Fruit fly (Drosophila melanogaster) whole organism, embryonic: ENCODE measurements around the gene kel.

ENCODE experiments used
- Abd-B ChIP-seq: fragments of 200-800 bp; sonication (Bioruptor generic); optimal IDR thresholded peaks from 2 replicates; lab custom pipeline; 2018; ENCODE audit warnings: missing biosample characterization, mild to moderate bottlenecking, missing genetic modification characterization, moderate library complexity
- Atf-2 ChIP-seq: fragments of 200-800 bp; sonication (Bioruptor generic); optimal IDR thresholded peaks from 2 replicates; lab custom pipeline; 2016; ENCODE audit warnings: missing biosample characterization, missing genetic modification characterization
- Awh ChIP-seq: fragments of 200-800 bp; sonication (Bioruptor generic); IDR thresholded peaks from 2 replicates; pipeline ENCODE4, ENCODE4 v1.3.6; 2022; ENCODE audit warnings: missing biosample characterization, missing genetic modification characterization
- CG11085 ChIP-seq: fragments of 200-800 bp; sonication (Bioruptor generic); IDR thresholded peaks from 2 replicates; pipeline ENCODE4 v1.3.6; 2022; ENCODE audit warnings: missing biosample characterization, missing genetic modification characterization
- CG12219 ChIP-seq: fragments of 200-800 bp; sonication (Bioruptor generic); optimal IDR thresholded peaks from 3 replicates; lab custom pipeline; 2018; ENCODE audit warnings: missing biosample characterization, mild to moderate bottlenecking, missing genetic modification characterization
- CG12769 ChIP-seq: fragments of 200-800 bp; sonication (Bioruptor generic); optimal IDR thresholded peaks from 2 replicates; lab custom pipeline; 2019; ENCODE audit warnings: missing biosample characterization, mild to moderate bottlenecking, missing genetic modification characterization, moderate library complexity
- CG13287 ChIP-seq: fragments of 200-800 bp; sonication (Bioruptor generic); IDR thresholded peaks from 2 replicates; pipeline ENCODE4 v1.3.6; 2022; ENCODE audit warnings: missing biosample characterization, missing genetic modification characterization; ENCODE audit not compliant: partially characterized antibody
- CG13296 ChIP-seq: fragments of 200-800 bp; sonication (Bioruptor generic); optimal IDR thresholded peaks from 3 replicates; lab custom pipeline; 2018; ENCODE audit warnings: missing biosample characterization, mild to moderate bottlenecking, missing genetic modification characterization
- CG14710 ChIP-seq: fragments of 200-800 bp; sonication (Bioruptor generic); optimal IDR thresholded peaks from 3 replicates; lab custom pipeline; 2019; ENCODE audit warnings: missing biosample characterization, mild to moderate bottlenecking, missing genetic modification characterization, moderate library complexity
- CG14860 ChIP-seq: fragments of 200-800 bp; sonication (Bioruptor generic); IDR thresholded peaks from 3 replicates; pipeline ENCODE4 v1.3.6; 2022; ENCODE audit warnings: missing biosample characterization, missing genetic modification characterization; ENCODE audit not compliant: partially characterized antibody
- CG16779 ChIP-seq: fragments of 200-800 bp; sonication (Bioruptor generic); IDR thresholded peaks from 2 replicates; pipeline ENCODE4 v1.3.6; 2022; ENCODE audit warnings: missing biosample characterization, missing genetic modification characterization
- CG2116 ChIP-seq: fragments of 200-800 bp; sonication (Bioruptor generic); optimal IDR thresholded peaks from 3 replicates; lab custom pipeline; 2018; ENCODE audit warnings: missing biosample characterization, mild to moderate bottlenecking, missing genetic modification characterization
- CG33557 ChIP-seq: fragments of 200-800 bp; sonication (Bioruptor generic); optimal IDR thresholded peaks from 2 replicates; lab custom pipeline; 2019; ENCODE audit warnings: missing biosample characterization, mild to moderate bottlenecking, missing genetic modification characterization, moderate library complexity
- CG4282 ChIP-seq: fragments of 200-800 bp; sonication (Bioruptor generic); optimal IDR thresholded peaks from 2 replicates; lab custom pipeline; 2016; ENCODE audit warnings: missing biosample characterization, missing genetic modification characterization
- CG9437 ChIP-seq: fragments of 200-800 bp; sonication (Bioruptor generic); optimal IDR thresholded peaks from 2 replicates; lab custom pipeline; 2018; ENCODE audit warnings: missing biosample characterization, mild to moderate bottlenecking, missing genetic modification characterization
- CG9727 ChIP-seq: fragments of 200-800 bp; sonication (Bioruptor generic); optimal IDR thresholded peaks from 3 replicates; lab custom pipeline; 2017; ENCODE audit warnings: missing biosample characterization, mild to moderate bottlenecking, missing genetic modification characterization
- Dp ChIP-seq: fragments of 200-800 bp; sonication (Bioruptor generic); optimal IDR thresholded peaks from 2 replicates; lab custom pipeline; 2018; ENCODE audit warnings: missing biosample characterization, mild to moderate bottlenecking, missing genetic modification characterization, moderate library complexity
- Drgx ChIP-seq: fragments of 200-800 bp; sonication (Bioruptor generic); IDR thresholded peaks from 2 replicates; pipeline ENCODE4 v1.3.6; 2022; ENCODE audit warnings: missing biosample characterization, missing genetic modification characterization
- E2f2 ChIP-seq: fragments of 200-800 bp; sonication (Bioruptor generic); IDR thresholded peaks from 2 replicates; pipeline ENCODE4 v1.3.6; 2022; ENCODE audit warnings: missing biosample characterization, missing genetic modification characterization
- Elba2 ChIP-seq: fragments of 200-800 bp; sonication (Bioruptor generic); optimal IDR thresholded peaks from 3 replicates; lab custom pipeline; 2016; ENCODE audit warnings: missing biosample characterization, missing genetic modification characterization
- H15 ChIP-seq: fragments of 200-800 bp; sonication (Bioruptor generic); IDR thresholded peaks from 3 replicates; pipeline ENCODE4 v1.3.6; 2022; ENCODE audit warnings: missing biosample characterization, missing genetic modification characterization
- Lhr ChIP-seq: fragments of 200-800 bp; sonication (Bioruptor generic); optimal IDR thresholded peaks from 3 replicates; lab custom pipeline; 2017; ENCODE audit warnings: mild to moderate bottlenecking, missing biosample characterization, missing genetic modification reagents, missing genetic modification characterization
- MBD-R2 ChIP-seq: fragments of 200-800 bp; sonication (Bioruptor generic); IDR thresholded peaks from 2 replicates; pipeline ENCODE4 v1.3.6; 2022; ENCODE audit warnings: missing biosample characterization, missing genetic modification characterization
- NC2α ChIP-seq: fragments of 200-800 bp; sonication (Bioruptor generic); optimal IDR thresholded peaks from 2 replicates; lab custom pipeline; 2016; ENCODE audit warnings: missing biosample characterization, missing genetic modification characterization
- NC2β ChIP-seq: fragments of 200-800 bp; sonication (Bioruptor generic); optimal IDR thresholded peaks from 2 replicates; lab custom pipeline; 2016; ENCODE audit warnings: missing biosample characterization, missing genetic modification characterization
- Side ChIP-seq: fragments of 200-800 bp; sonication (Bioruptor generic); optimal IDR thresholded peaks from 2 replicates; lab custom pipeline; 2016; ENCODE audit warnings: missing biosample characterization, missing genetic modification characterization
- Six4 ChIP-seq: fragments of 200-800 bp; sonication (Bioruptor generic); optimal IDR thresholded peaks from 2 replicates; lab custom pipeline; 2016; ENCODE audit warnings: missing biosample characterization, missing genetic modification characterization
- Sry-δ ChIP-seq: fragments of 200-800 bp; sonication (Bioruptor generic); optimal IDR thresholded peaks from 2 replicates; lab custom pipeline; 2016; ENCODE audit warnings: missing biosample characterization, missing genetic modification characterization
- aop ChIP-seq: fragments of 200-800 bp; sonication (Bioruptor generic); IDR thresholded peaks from 2 replicates; pipeline ENCODE4 v1.3.6; 2022; ENCODE audit warnings: missing biosample characterization, missing genetic modification characterization
- bbx ChIP-seq: fragments of 200-800 bp; sonication (Bioruptor generic); IDR thresholded peaks from 2 replicates; pipeline ENCODE4 v1.3.6; 2022; ENCODE audit warnings: missing biosample characterization, missing genetic modification characterization; ENCODE audit not compliant: partially characterized antibody
- cad ChIP-seq: fragments of >200 bp; optimal IDR thresholded peaks from 2 replicates; lab custom pipeline; 2017; ENCODE audit warnings: missing biosample characterization, missing genetic modification characterization
- cas ChIP-seq: fragments of 200-800 bp; sonication (Bioruptor generic); IDR thresholded peaks from 2 replicates; pipeline ENCODE4 v1.3.6; 2022; ENCODE audit warnings: missing biosample characterization, missing genetic modification characterization
- cg ChIP-seq: fragments of 200-800 bp; sonication (Bioruptor generic); optimal IDR thresholded peaks from 3 replicates; lab custom pipeline; 2019; ENCODE audit warnings: missing biosample characterization, mild to moderate bottlenecking, missing genetic modification characterization, moderate library complexity
- fd64A ChIP-seq: fragments of 200-800 bp; sonication (Bioruptor generic); optimal IDR thresholded peaks from 3 replicates; lab custom pipeline; 2018; ENCODE audit warnings: missing biosample characterization, mild to moderate bottlenecking, missing genetic modification characterization
- fru ChIP-seq: fragments of >200 bp; optimal IDR thresholded peaks from 2 replicates; lab custom pipeline; 2017
- gce ChIP-seq: fragments of 200-800 bp; sonication (Bioruptor generic); IDR thresholded peaks from 3 replicates; pipeline ENCODE4 v1.3.6; 2022; ENCODE audit warnings: missing biosample characterization, missing genetic modification characterization
- gfzf ChIP-seq: fragments of 200-800 bp; sonication (Bioruptor generic); optimal IDR thresholded peaks from 2 replicates; lab custom pipeline; 2016; ENCODE audit warnings: missing biosample characterization, mild to moderate bottlenecking, missing genetic modification characterization, moderate library complexity
- kah ChIP-seq: fragments of 200-800 bp; sonication (Bioruptor generic); optimal IDR thresholded peaks from 2 replicates; lab custom pipeline; 2018; ENCODE audit warnings: missing biosample characterization, mild to moderate bottlenecking, missing genetic modification characterization
- klu ChIP-seq: fragments of 200-800 bp; sonication (Bioruptor generic); IDR thresholded peaks from 2 replicates; pipeline ENCODE4 v1.3.6; 2022; ENCODE audit warnings: missing biosample characterization, missing genetic modification characterization
- lab ChIP-seq: fragments of 200-800 bp; sonication (Bioruptor generic); optimal IDR thresholded peaks from 3 replicates; lab custom pipeline; 2017; ENCODE audit warnings: missing biosample characterization, missing genetic modification characterization, mild to moderate bottlenecking, moderate library complexity, missing genetic modification reagents
- nmo ChIP-seq: fragments of 200-800 bp; sonication (Bioruptor generic); optimal IDR thresholded peaks from 2 replicates; lab custom pipeline; 2018; ENCODE audit warnings: missing biosample characterization, mild to moderate bottlenecking, missing genetic modification characterization, moderate library complexity
- phol ChIP-seq: fragments of 200-800 bp; sonication (Bioruptor generic); optimal IDR thresholded peaks from 3 replicates; lab custom pipeline; 2018; ENCODE audit warnings: missing biosample characterization, mild to moderate bottlenecking, missing genetic modification characterization, moderate library complexity
- pum ChIP-seq: fragments of 200-800 bp; sonication (Bioruptor generic); optimal IDR thresholded peaks from 2 replicates; lab custom pipeline; 2016; ENCODE audit warnings: missing biosample characterization, missing genetic modification characterization
- pzg ChIP-seq: fragments of 200-800 bp; sonication (Bioruptor generic); optimal IDR thresholded peaks from 3 replicates; lab custom pipeline; 2018; ENCODE audit warnings: missing biosample characterization, mild to moderate bottlenecking, missing genetic modification characterization, moderate library complexity
- slbo ChIP-seq: fragments of 200-800 bp; sonication (Bioruptor generic); IDR thresholded peaks from 2 replicates; pipeline ENCODE4 v1.3.6; 2022; ENCODE audit warnings: missing biosample characterization, missing genetic modification characterization
- stwl ChIP-seq: fragments of 200-800 bp; sonication (Bioruptor generic); optimal IDR thresholded peaks from 3 replicates; lab custom pipeline; 2018; ENCODE audit warnings: missing biosample characterization, mild to moderate bottlenecking, missing genetic modification characterization, moderate library complexity
- tin ChIP-seq: fragments of 200-800 bp; sonication (Bioruptor generic); optimal IDR thresholded peaks from 3 replicates; lab custom pipeline; 2016; ENCODE audit warnings: missing biosample characterization, missing genetic modification characterization
- wdn ChIP-seq: fragments of 200-800 bp; sonication (Bioruptor generic); IDR thresholded peaks from 2 replicates; pipeline ENCODE4 v1.3.6; 2022; ENCODE audit warnings: missing biosample characterization, missing genetic modification characterization
- zen ChIP-seq: fragments of 200-800 bp; sonication (Bioruptor generic); optimal IDR thresholded peaks from 3 replicates; lab custom pipeline; 2018; ENCODE audit warnings: missing biosample characterization, mild to moderate bottlenecking, missing genetic modification characterization, moderate library complexity

The kel gene

dm6 chr2L:18184648-18185243 is 46.9 kb upstream of the kel start, which contains the start of gene Ptp36E (continued):
- peak; percentile 44 for TF ChIP-seq pum (GFP tag; lab: Kevin White, UChicago)
- TF ChIP-seq CG12769 (tag; lab: Kevin White, UChicago): peak; percentile 20
- peak; percentile 48; the same call in 1 of the 3 replicates for TF ChIP-seq H15

- TF ChIP-seq CG13287 (GFP tag; lab: Robert Waterston, UW) (no peak), Elba2 (no peak), wdn (GFP tag; lab: Robert Waterston, UW) (no peak), cas (GFP tag; lab: Robert Waterston, UW) (no peak), CG33557 (no peak), CG4282 (no peak), CG14710 (tag; lab: Kevin White, UChicago) (no peak), fd64A (no peak), phol (tag; lab: Kevin White, UChicago) (no peak), CG11085 (GFP tag; lab: Robert Waterston, UW) (no peak), slbo (GFP tag; lab: Robert Waterston, UW) (no peak), aop (GFP tag; lab: Robert Waterston, UW) (no peak), CG9437 (GFP tag; lab: Kevin White, UChicago) (no peak), tin (GFP tag; lab: Kevin White, UChicago) (no peak), lab (GFP tag; lab: Kevin White, UChicago) (no peak), Atf-2 (no peak), CG13296 (GFP tag; lab: Kevin White, UChicago) (no peak), fru (lab: Kevin White, UChicago) (no peak), Awh (no peak), Side (GFP tag; lab: Kevin White, UChicago) (no peak)
These were observed 21.3 kb upstream of the kel start, which contains the start of gene JMJD4 for dm6 chr2L:18159172-18159571. JMJD4 (minus strand) TSS chr2L:18159272.

- TF ChIP-seq Sry-δ (peak; percentile 35), CG14860 (GFP tag; lab: Robert Waterston, UW) (no peak), cad (GFP tag; lab: Kevin White, UChicago) (no peak), kah (no peak), stwl (tag; lab: Kevin White, UChicago) (peak; percentile 97), Drgx (GFP tag; lab: Robert Waterston, UW) (no peak), Abd-B (GFP tag; lab: Kevin White, UChicago) (peak; percentile 27), MBD-R2 (GFP tag; lab: Robert Waterston, UW) (peak; percentile 78), nmo (no peak), CG2116 (GFP tag; lab: Kevin White, UChicago) (peak; percentile 0), pzg (GFP tag; lab: Kevin White, UChicago) (peak; percentile 72), gfzf (GFP tag; lab: Kevin White, UChicago) (peak; percentile 91), CG9727 (GFP tag; lab: Kevin White, UChicago) (no peak), Dp (GFP tag; lab: Kevin White, UChicago) (peak; percentile 48), CG12219 (GFP tag; lab: Kevin White, UChicago) (no peak), gce (no peak), klu (GFP tag; lab: Robert Waterston, UW) (no peak), phol (tag; lab: Kevin White, UChicago) (peak; percentile 44), NC2α (GFP tag; lab: Kevin White, UChicago) (no peak), CG16779 (no peak), Six4 (GFP tag; lab: Kevin White, UChicago) (no peak), bbx (GFP tag; lab: Robert Waterston, UW) (no peak), NC2β (GFP tag; lab: Kevin White, UChicago) (no peak), cg (no peak), Lhr (GFP tag; lab: Kevin White, UChicago) (peak; percentile 34), zen (tag; lab: Kevin White, UChicago) (peak; percentile 1), E2f2 (peak; percentile 48)
These were observed 20.8 kb upstream of the kel start for dm6 chr2L:18158622-18159043.
